Worm (Caenorhabditis elegans): ENCODE results near the gene pfs-2.

The pfs-2 gene

ce11 chrII:14377796-14378195 lies 19.6 kb downstream of the pfs-2 start, which contains the start of gene acr-20:
TSS of gene acr-20 (minus strand) at chrII:14377896.
- no peak for TF ChIP-seq nhr-20 (tag; optimal IDR thresholded peaks at IDR 0.05)
- TF ChIP-seq skn-1 (tag; optimal IDR thresholded peaks at IDR 0.05): no peak
- no peak for TF ChIP-seq ets-5 (GFP tag; IDR thresholded peaks at IDR 0.05)
- no peak for TF ChIP-seq fkh-10 (GFP tag; optimal IDR thresholded peaks at IDR 0.05)
- TF ChIP-seq Y116A8C.19 (tag; optimal IDR thresholded peaks at IDR 0.05; ENCODE audit: borderline replicate concordance): no peak
- TF ChIP-seq nhr-77 (tag; optimal IDR thresholded peaks at IDR 0.05): no peak
- TF ChIP-seq ama-1 (optimal IDR thresholded peaks at IDR 0.05): no peak
- no peak for TF ChIP-seq hlh-17 (GFP tag; optimal IDR thresholded peaks at IDR 0.05; ENCODE audit: borderline replicate concordance)
- TF ChIP-seq tlp-1 (tag; optimal IDR thresholded peaks at IDR 0.05): no peak
- TF ChIP-seq pax-3 (tag; optimal IDR thresholded peaks at IDR 0.05): no peak
- no peak for TF ChIP-seq nhr-85 (tag)
- TF ChIP-seq efl-3 (GFP tag; optimal IDR thresholded peaks at IDR 0.05): no peak

ce11 chrII:14380778-14381177 lies 22.6 kb downstream of the pfs-2 start:
- TF ChIP-seq nhr-85 (tag) (peak; percentile 50), ceh-88 (GFP tag; IDR thresholded peaks at IDR 0.05) (no peak), nhr-12 (tag; optimal IDR thresholded peaks at IDR 0.05) (no peak)

- no peak for TF ChIP-seq egl-13 (tag; optimal IDR thresholded peaks at IDR 0.05)
- no peak for TF ChIP-seq skn-1 (tag; optimal IDR thresholded peaks at IDR 0.05)
- no peak for TF ChIP-seq zip-4 (GFP tag; optimal IDR thresholded peaks at IDR 0.05)
- no peak for TF ChIP-seq elt-2 (tag; optimal IDR thresholded peaks at IDR 0.05)
- no peak for TF ChIP-seq nhr-47 (tag; optimal IDR thresholded peaks at IDR 0.05)
- TF ChIP-seq elt-3 (tag; optimal IDR thresholded peaks at IDR 0.05): no peak
- TF ChIP-seq vab-15 (tag; optimal IDR thresholded peaks at IDR 0.05): no peak
- TF ChIP-seq ceh-8 (GFP tag; optimal IDR thresholded peaks at IDR 0.05): no peak
- no peak for TF ChIP-seq unc-86 (tag; optimal IDR thresholded peaks at IDR 0.05)
- TF ChIP-seq C04F5.9 (tag; optimal IDR thresholded peaks at IDR 0.05): no peak
- no peak for TF ChIP-seq mdl-1 (tag; optimal IDR thresholded peaks at IDR 0.05)
- TF ChIP-seq hlh-17 (GFP tag; optimal IDR thresholded peaks at IDR 0.05; ENCODE audit: borderline replicate concordance): no peak
- no peak for TF ChIP-seq efl-3 (GFP tag; optimal IDR thresholded peaks at IDR 0.05)
- no peak for TF ChIP-seq nhr-90 (tag; optimal IDR thresholded peaks at IDR 0.05; ENCODE audit: poor library complexity)
- no peak for TF ChIP-seq unc-130 (tag; optimal IDR thresholded peaks at IDR 0.05)
- no peak for TF ChIP-seq nhr-71 (tag; optimal IDR thresholded peaks at IDR 0.05)
- no peak for TF ChIP-seq lir-3 (tag; optimal IDR thresholded peaks at IDR 0.05; ENCODE audit: poor library complexity)
- TF ChIP-seq sup-37 (GFP tag; optimal IDR thresholded peaks at IDR 0.05): no peak
- no peak for TF ChIP-seq sptf-1 (tag; optimal IDR thresholded peaks at IDR 0.05)
- TF ChIP-seq Y116A8C.19 (tag; optimal IDR thresholded peaks at IDR 0.05; ENCODE audit: borderline replicate concordance): no peak
Observed at ce11 chrII:14381450-14381849, 23.3 kb downstream of the pfs-2 start, which contains the start of gene sdz-26. TSS of gene sdz-26 (plus strand) at chrII:14381750.

ce11 chrII:14383644-14384043 lies 25.5 kb downstream of the pfs-2 start, which contains the start of gene mes-2:
TSS of gene mes-2 (plus strand) at chrII:14383973.
- no peak for TF ChIP-seq unc-62 (GFP tag; optimal IDR thresholded peaks at IDR 0.05)
- peak; percentile 66 for TF ChIP-seq jun-1 (tag; optimal IDR thresholded peaks at IDR 0.05)
- peak; percentile 67 for TF ChIP-seq lin-13 (GFP tag; optimal IDR thresholded peaks at IDR 0.05)
- TF ChIP-seq aly-2 (tag; optimal IDR thresholded peaks at IDR 0.05): peak; percentile 81
- peak; percentile 77 for TF ChIP-seq lin-15B (tag; optimal IDR thresholded peaks at IDR 0.05)
- TF ChIP-seq swsn-7 (tag; optimal IDR thresholded peaks at IDR 0.05): peak; percentile 80
- peak; percentile 82 for TF ChIP-seq xbp-1 (tag; optimal IDR thresholded peaks at IDR 0.05)
- peak; percentile 6 for TF ChIP-seq vab-15 (tag; optimal IDR thresholded peaks at IDR 0.05)
- TF ChIP-seq nhr-77 (tag; optimal IDR thresholded peaks at IDR 0.05): peak; percentile 88
- TF ChIP-seq lin-14 (GFP tag; optimal IDR thresholded peaks at IDR 0.05): no peak
- TF ChIP-seq nhr-19 (GFP tag; conservative IDR thresholded peaks at IDR 0.05): peak; percentile 84
- no peak for TF ChIP-seq unc-30 (tag; optimal IDR thresholded peaks at IDR 0.05)
- TF ChIP-seq nhr-237 (tag; optimal IDR thresholded peaks at IDR 0.05): peak; percentile 21
- no peak for TF ChIP-seq hlh-4 (tag; optimal IDR thresholded peaks at IDR 0.05)
- TF ChIP-seq nhr-12 (tag; optimal IDR thresholded peaks at IDR 0.05): no peak
- peak; percentile 86 for TF ChIP-seq mep-1 (tag; optimal IDR thresholded peaks at IDR 0.05)
- peak in 2 of 6 experiments; percentile 27 to 39 for TF ChIP-seq elt-3 (tag; optimal IDR thresholded peaks at IDR 0.05)
- peak; percentile 65 for TF ChIP-seq nhr-11 (tag; optimal IDR thresholded peaks at IDR 0.05)
- TF ChIP-seq rnt-1 (tag; optimal IDR thresholded peaks at IDR 0.05): peak; percentile 88
- TF ChIP-seq nhr-28 (tag; optimal IDR thresholded peaks at IDR 0.05): no peak
- TF ChIP-seq nhr-47 (tag; optimal IDR thresholded peaks at IDR 0.05): peak; percentile 92
- peak; percentile 26 for TF ChIP-seq C04F5.9 (tag; optimal IDR thresholded peaks at IDR 0.05)
- TF ChIP-seq irx-1 (tag; optimal IDR thresholded peaks at IDR 0.05): peak; percentile 72
- peak; percentile 83 for TF ChIP-seq nhr-85 (tag)
- peak; percentile 83 for TF ChIP-seq tbx-2 (tag; optimal IDR thresholded peaks at IDR 0.05)
